Worm (Caenorhabditis elegans) whole organism, early embryonic: ENCODE data around the gene F54D10.5.
"Not testable (repeated sequence)": the region's sequence is repeated elsewhere in the genome, so short reads cannot be mapped to it uniquely, and the experiment has no call there.

Source experiments
- B0310.2 ChIP-seq: sonication (generic microtip); optimal IDR thresholded peaks from 2 replicates; lab custom pipeline; 2016; ENCODE audit warnings: mild to moderate bottlenecking, missing genetic modification characterization, missing compliant biosample characterization
- F13C5.2 ChIP-seq: sonication (generic microtip); optimal IDR thresholded peaks from 2 replicates; lab custom pipeline; 2017; ENCODE audit warnings: mild to moderate bottlenecking, missing genetic modification characterization, inconsistent platforms, missing compliant biosample characterization
- aly-1 ChIP-seq: sonication (generic microtip); optimal IDR thresholded peaks from 2 replicates; lab custom pipeline; 2016; ENCODE audit warnings: missing genetic modification characterization, missing compliant biosample characterization
- ama-1 ChIP-seq: fragments of 150-350 bp; optimal IDR thresholded peaks from 2 replicates; lab custom pipeline; 2014
- ceh-13 ChIP-seq: fragments of 200-800 bp; sonication (Bioruptor generic); optimal IDR thresholded peaks from 2 replicates; lab custom pipeline; 2018; ENCODE audit warnings: mild to moderate bottlenecking, missing genetic modification characterization, missing compliant biosample characterization
- ceh-36 ChIP-seq: sonication (generic microtip); optimal IDR thresholded peaks from 2 replicates; lab custom pipeline; 2016; ENCODE audit warnings: missing genetic modification characterization, inconsistent platforms, missing compliant biosample characterization
- ets-7 ChIP-seq: sonication (generic microtip); optimal IDR thresholded peaks from 2 replicates; lab custom pipeline; 2016; ENCODE audit warnings: missing genotype, missing genetic modification characterization, missing compliant biosample characterization
- hmbx-1 ChIP-seq: sonication (generic microtip); optimal IDR thresholded peaks from 2 replicates; lab custom pipeline; 2016; ENCODE audit warnings: mild to moderate bottlenecking, missing genetic modification characterization, missing compliant biosample characterization
- hmg-4 ChIP-seq: fragments of 200-800 bp; sonication (Bioruptor generic); optimal IDR thresholded peaks from 2 replicates; lab custom pipeline; 2018; ENCODE audit warnings: mild to moderate bottlenecking, missing genetic modification characterization, missing compliant biosample characterization
- pes-1 ChIP-seq: fragments of 200-800 bp; sonication (Bioruptor generic); IDR thresholded peaks from 2 replicates; pipeline ENCODE4 v1.3.6; 2022; ENCODE audit warnings: missing genetic modification reagents, missing genetic modification characterization, missing compliant biosample characterization
- scrt-1 ChIP-seq: fragments of 200-800 bp; sonication (Bioruptor generic); IDR thresholded peaks from 2 replicates; pipeline ENCODE4 v1.3.6; 2022; ENCODE audit warnings: missing genetic modification characterization, missing compliant biosample characterization
- sea-1 ChIP-seq: fragments of 200-800 bp; sonication (Bioruptor generic); conservative IDR thresholded peaks from 2 replicates; pipeline ENCODE4 v1.3.6; 2022; ENCODE audit warnings: missing genetic modification characterization, missing compliant biosample characterization
- tbx-11 ChIP-seq: fragments of 200-800 bp; sonication (Bioruptor generic); IDR thresholded peaks from 2 replicates; pipeline ENCODE4 v1.3.6; 2022; ENCODE audit warnings: missing genetic modification characterization, missing compliant biosample characterization
- tbx-37 ChIP-seq: fragments of 200-800 bp; sonication (Bioruptor generic); conservative IDR thresholded peaks from 2 replicates; pipeline ENCODE4 v1.3.6; 2022; ENCODE audit warnings: missing genetic modification reagents, missing genetic modification characterization, missing compliant biosample characterization
- tra-4 ChIP-seq: sonication (generic microtip); optimal IDR thresholded peaks from 2 replicates; lab custom pipeline; 2017; ENCODE audit warnings: missing genetic modification characterization, missing compliant biosample characterization

F54D10.5 gene

ce11 chrII:3761599-3761998 lies 46.4 kb downstream of the F54D10.5 start, which contains the start of gene T24E12.6:
T24E12.6 (minus strand) TSS chrII:3761699.
- not testable (repeated sequence) for TF ChIP-seq F13C5.2; hmbx-1 (tag; lab: Kevin White, UChicago); aly-1

ce11 chrII:3759010-3759409 lies 49.0 kb downstream of the F54D10.5 start, which contains the start of gene T24E12.12:
T24E12.12 (plus strand) TSS chrII:3759290.
- TF ChIP-seq ama-1 (lab: Kevin White, UChicago) (no peak), hmg-4 (no peak), ceh-36 (no peak), hmbx-1 (tag; lab: Kevin White, UChicago) (no peak), tbx-37 (no peak), aly-1 (no peak), ets-7 (tag; lab: Kevin White, UChicago) (no peak), ceh-13 (GFP tag; lab: Kevin White, UChicago) (no peak), sea-1 (GFP tag; lab: Robert Waterston, UW) (no peak), tra-4 (tag; lab: Kevin White, UChicago) (no peak), B0310.2 (tag; lab: Kevin White, UChicago) (no peak), scrt-1 (no peak), F13C5.2 (no peak), pes-1 (GFP tag; lab: Robert Waterston, UW) (no peak)

ce11 chrII:3757499-3757898 lies 50.5 kb downstream of the F54D10.5 start, which contains the start of gene srx-111:
srx-111 (plus strand) TSS chrII:3757799.
- TF ChIP-seq tbx-37 (no peak), ama-1 (lab: Kevin White, UChicago) (no peak), tbx-11 (GFP tag; lab: Robert Waterston, UW) (no peak), ceh-36 (no peak), pes-1 (GFP tag; lab: Robert Waterston, UW) (no peak), B0310.2 (tag; lab: Kevin White, UChicago) (no peak), hmbx-1 (tag; lab: Kevin White, UChicago) (no peak), hmg-4 (no peak)
